Fruit fly (Drosophila melanogaster): Measurements from ENCODE around the gene CG31142.

The CG31142 gene

dm6 chr3R:23942965-23943413 is 13.9 kb downstream of the CG31142 start, which contains the start of gene Gdh (continued):
- TF ChIP-seq cwo (GFP tag; optimal IDR thresholded peaks at IDR 0.05), result peak; percentile 94
- no peak for TF ChIP-seq CG7745 (tag; optimal IDR thresholded peaks at IDR 0.05)
- no peak for TF ChIP-seq CG9215 (GFP tag; IDR thresholded peaks at IDR 0.05)
- no peak for TF ChIP-seq Ada2b (GFP tag; IDR thresholded peaks at IDR 0.05)
- TF ChIP-seq Sry-δ (GFP tag; optimal IDR thresholded peaks at IDR 0.05), result no peak
- TF ChIP-seq cato (GFP tag; optimal IDR thresholded peaks at IDR 0.05; ENCODE audit: borderline replicate concordance), result no peak
- peak; percentile 26 for TF ChIP-seq NfI (GFP tag; optimal IDR thresholded peaks at IDR 0.05)
- no peak for TF ChIP-seq Mrtf (GFP tag; IDR thresholded peaks at IDR 0.05)
- TF ChIP-seq gsb-n (tag; optimal IDR thresholded peaks at IDR 0.05), result no peak
- TF ChIP-seq CG8281 (tag; optimal IDR thresholded peaks at IDR 0.05), result no peak
- no peak for TF ChIP-seq hkb (optimal IDR thresholded peaks at IDR 0.05)
- TF ChIP-seq hkb (GFP tag; IDR thresholded peaks at IDR 0.05), result peak; percentile 55; the same call in 1 of the 2 replicates
- peak; percentile 35 for TF ChIP-seq Nf-YC (tag; optimal IDR thresholded peaks at IDR 0.05)
- TF ChIP-seq ara (GFP tag; IDR thresholded peaks at IDR 0.05), result no peak
- peak in 1 of 2 experiments; percentile 30 for TF ChIP-seq Eip74EF (GFP tag; optimal IDR thresholded peaks at IDR 0.05)
- TF ChIP-seq Atf-2 (GFP tag; optimal IDR thresholded peaks at IDR 0.05), result no peak
- TF ChIP-seq CG1603 (tag; optimal IDR thresholded peaks at IDR 0.05), result no peak
- no peak for TF ChIP-seq CG4424 (GFP tag; optimal IDR thresholded peaks at IDR 0.05)
- TF ChIP-seq en (GFP tag; optimal IDR thresholded peaks at IDR 0.05), result no peak
- TF ChIP-seq CG31441 (GFP tag; IDR thresholded peaks at IDR 0.05), result no peak
- no peak for TF ChIP-seq Ets65A (GFP tag)
- no peak for TF ChIP-seq fd64A (GFP tag; optimal IDR thresholded peaks at IDR 0.05)
- no peak for TF ChIP-seq CG16813 (GFP tag; IDR thresholded peaks at IDR 0.05; ENCODE audit: partially characterized antibody)
- no peak for TF ChIP-seq sisA (GFP tag; IDR thresholded peaks at IDR 0.05)
- TF ChIP-seq CG8290 (GFP tag; optimal IDR thresholded peaks at IDR 0.05), result no peak
- peak in 1 of 2 experiments; percentile 58 for TF ChIP-seq CG8290 (tag; optimal IDR thresholded peaks at IDR 0.05)
- TF ChIP-seq CG2199 (GFP tag; IDR thresholded peaks at IDR 0.05), result no peak
- TF ChIP-seq TFAM (GFP tag; optimal IDR thresholded peaks at IDR 0.05), result no peak
- TF ChIP-seq yki (optimal IDR thresholded peaks at IDR 0.05), result no peak
- TF ChIP-seq jigr1 (GFP tag; IDR thresholded peaks at IDR 0.05), result no peak
- TF ChIP-seq odd (GFP tag; optimal IDR thresholded peaks at IDR 0.05), result no peak
- TF ChIP-seq Kr (GFP tag; optimal IDR thresholded peaks at IDR 0.05), result no peak
- TF ChIP-seq CG16815 (GFP tag; optimal IDR thresholded peaks at IDR 0.05), result no peak
- TF ChIP-seq ase (GFP tag; IDR thresholded peaks at IDR 0.05), result no peak
- no peak for TF ChIP-seq Taf1 (GFP tag; IDR thresholded peaks at IDR 0.05)
- peak; percentile 91; the same call in 3 of the 4 replicates for TF ChIP-seq chinmo (GFP tag; IDR thresholded peaks at IDR 0.05; ENCODE audit: partially characterized antibody)
- TF ChIP-seq ranshi (GFP tag; IDR thresholded peaks at IDR 0.05), result peak; percentile 27; the same call in 1 of the 2 replicates
- no peak for TF ChIP-seq Optix (GFP tag; IDR thresholded peaks at IDR 0.05)
- TF ChIP-seq HHEX (GFP tag; optimal IDR thresholded peaks at IDR 0.05), result peak; percentile 6
- TF ChIP-seq CG4282 (GFP tag; optimal IDR thresholded peaks at IDR 0.05), result no peak
- TF ChIP-seq CG6654 (GFP tag; optimal IDR thresholded peaks at IDR 0.05), result no peak
- TF ChIP-seq gsb (GFP tag; IDR thresholded peaks at IDR 0.05), result 0 out of 2 replicates have a peak, but pooled peaks have one; percentile 6
- TF ChIP-seq dmrt99B (tag; optimal IDR thresholded peaks at IDR 0.05), result no peak
- TF ChIP-seq CG10209 (GFP tag; optimal IDR thresholded peaks at IDR 0.05), result no peak
- peak; percentile 33 for TF ChIP-seq ftz-f1 (GFP tag; optimal IDR thresholded peaks at IDR 0.05)
- peak; percentile 8 for TF ChIP-seq CG12391 (tag; optimal IDR thresholded peaks at IDR 0.05)
- TF ChIP-seq NK7.1 (GFP tag; optimal IDR thresholded peaks at IDR 0.05), result no peak
- TF ChIP-seq Ravus (GFP tag; IDR thresholded peaks at IDR 0.05), result no peak
- no peak for TF ChIP-seq CG4617 (GFP tag; optimal IDR thresholded peaks at IDR 0.05; ENCODE audit: borderline replicate concordance)
- no peak for TF ChIP-seq tin (GFP tag; optimal IDR thresholded peaks at IDR 0.05)
- TF ChIP-seq her (GFP tag; optimal IDR thresholded peaks at IDR 0.05), result peak; percentile 3
- TF ChIP-seq sd (tag; optimal IDR thresholded peaks at IDR 0.05), result peak; percentile 40

Measured in whole organism, embryonic.